Fruit fly (Drosophila melanogaster): ENCODE measurements around the gene Dsk.

The Dsk gene

dm6 chr3R:4232139-4233017 is 42.3 kb upstream of the Dsk start, which contains the start of gene CG14641 (continued):
- no peak for TF ChIP-seq gsb-n (tag; optimal IDR thresholded peaks at IDR 0.05)
- TF ChIP-seq CG7928 (GFP tag; optimal IDR thresholded peaks at IDR 0.05): no peak
- no peak for TF ChIP-seq CG5245 (GFP tag; optimal IDR thresholded peaks at IDR 0.05)
- no peak for TF ChIP-seq CG8359 (GFP tag; optimal IDR thresholded peaks at IDR 0.05; ENCODE audit: borderline replicate concordance)
- no peak for TF ChIP-seq CG12744 (GFP tag; optimal IDR thresholded peaks at IDR 0.05)
- TF ChIP-seq caup (GFP tag; optimal IDR thresholded peaks at IDR 0.05; ENCODE audit: severe bottlenecking): no peak
- TF ChIP-seq CkIIα-i1 (GFP tag; IDR thresholded peaks at IDR 0.05): no peak
- TF ChIP-seq HmgZ (tag; optimal IDR thresholded peaks at IDR 0.05): no peak
- TF ChIP-seq Spps (tag; optimal IDR thresholded peaks at IDR 0.05): no peak
- TF ChIP-seq CG1529 (GFP tag; optimal IDR thresholded peaks at IDR 0.05): no peak
- peak; percentile 1 for TF ChIP-seq grau (tag; optimal IDR thresholded peaks at IDR 0.05)
- TF ChIP-seq Hr78 (GFP tag; optimal IDR thresholded peaks at IDR 0.05): peak in 1 of 2 experiments; percentile 44
- TF ChIP-seq CG12219 (GFP tag; optimal IDR thresholded peaks at IDR 0.05): no peak
- no peak for TF ChIP-seq fd96Cb (tag; optimal IDR thresholded peaks at IDR 0.05)
- TF ChIP-seq Eip74EF (GFP tag; optimal IDR thresholded peaks at IDR 0.05): peak in 1 of 2 experiments; percentile 66
- TF ChIP-seq CG12391 (tag; optimal IDR thresholded peaks at IDR 0.05): no peak
- TF ChIP-seq CG18619 (GFP tag; optimal IDR thresholded peaks at IDR 0.05): no peak
- TF ChIP-seq Side (GFP tag; optimal IDR thresholded peaks at IDR 0.05): no peak
- TF ChIP-seq CG6254 (GFP tag; optimal IDR thresholded peaks at IDR 0.05): no peak
- no peak for TF ChIP-seq croc (GFP tag; conservative IDR thresholded peaks at IDR 0.05)
- no peak for TF ChIP-seq Xrp1 (GFP tag; IDR thresholded peaks at IDR 0.05)
- no peak for TF ChIP-seq CG1832 (GFP tag; optimal IDR thresholded peaks at IDR 0.05)
- no peak for TF ChIP-seq CG5953 (GFP tag; IDR thresholded peaks at IDR 0.05)
- no peak for TF ChIP-seq Sry-β (GFP tag; optimal IDR thresholded peaks at IDR 0.05)
- no peak for TF ChIP-seq CG31441 (GFP tag; IDR thresholded peaks at IDR 0.05)
- TF ChIP-seq CG12155 (GFP tag; optimal IDR thresholded peaks at IDR 0.05): no peak
- no peak for TF ChIP-seq Dip3 (GFP tag; optimal IDR thresholded peaks at IDR 0.05)
- no peak for TF ChIP-seq tgo (GFP tag; IDR thresholded peaks at IDR 0.05)
- TF ChIP-seq bab2 (GFP tag; optimal IDR thresholded peaks at IDR 0.05): no peak
- no peak for TF ChIP-seq cad (GFP tag; optimal IDR thresholded peaks at IDR 0.05)
- TF ChIP-seq mirr (GFP tag; optimal IDR thresholded peaks at IDR 0.05): no peak
- no peak for TF ChIP-seq Mrtf (GFP tag; IDR thresholded peaks at IDR 0.05)
- no peak for TF ChIP-seq CG11504 (tag; optimal IDR thresholded peaks at IDR 0.05)
- no peak for TF ChIP-seq sima (GFP tag; optimal IDR thresholded peaks at IDR 0.05)
- no peak for TF ChIP-seq da (GFP tag; optimal IDR thresholded peaks at IDR 0.05)
- TF ChIP-seq CG17361 (GFP tag; IDR thresholded peaks at IDR 0.05): peak; percentile 62
- TF ChIP-seq CG17568 (GFP tag; optimal IDR thresholded peaks at IDR 0.05): no peak
- TF ChIP-seq fd102C (GFP tag; optimal IDR thresholded peaks at IDR 0.05): no peak
- TF ChIP-seq gro (GFP tag; optimal IDR thresholded peaks at IDR 0.05): no peak
- TF ChIP-seq Meics (GFP tag; optimal IDR thresholded peaks at IDR 0.05): no peak
- no peak for TF ChIP-seq gcm2 (GFP tag; optimal IDR thresholded peaks at IDR 0.05)
- TF ChIP-seq Antp (GFP tag; optimal IDR thresholded peaks at IDR 0.05): no peak
- TF ChIP-seq slbo (GFP tag; IDR thresholded peaks at IDR 0.05): peak; percentile 27; the same call in 1 of the 2 replicates
- TF ChIP-seq pros (GFP tag; optimal IDR thresholded peaks at IDR 0.05): no peak
- no peak for TF ChIP-seq CG10959 (GFP tag; IDR thresholded peaks at IDR 0.05)
- no peak for TF ChIP-seq vfl (GFP tag; optimal IDR thresholded peaks at IDR 0.05)
- TF ChIP-seq CTCF (GFP tag; optimal IDR thresholded peaks at IDR 0.05): no peak
- no peak for TF ChIP-seq CG15479 (GFP tag; optimal IDR thresholded peaks at IDR 0.05)
- no peak for TF ChIP-seq Hsf (GFP tag; optimal IDR thresholded peaks at IDR 0.05)
- no peak for TF ChIP-seq exex (tag; optimal IDR thresholded peaks at IDR 0.05)

Data from whole organism, embryonic.